Fruit fly (Drosophila melanogaster) whole organism, prepupa: ENCODE data around the gene sau.

ENCODE experiments used
- Ets96B ChIP-seq: fragments of 200-800 bp; optimal IDR thresholded peaks from 2 replicates; lab custom pipeline; 2019; ENCODE audit warnings: missing biosample characterization, mild to moderate bottlenecking, missing genetic modification characterization, moderate library complexity
- Gug ChIP-seq: fragments of 200-800 bp; sonication (Bioruptor generic); IDR thresholded peaks from 2 replicates; pipeline ENCODE4 v1.3.6; 2022; ENCODE audit warnings: missing biosample characterization, missing genetic modification characterization

dm6 chr2L:2216065-2216464, 10.1 kb upstream of the sau start, which contains the start of gene daed:
- TF ChIP-seq Ets96B (tag; lab: Kevin White, UChicago): no peak
- no peak for TF ChIP-seq Gug (GFP tag; lab: Robert Waterston, UW)
